Fruit fly (Drosophila melanogaster) whole organism, embryonic: Measurements from ENCODE around the gene chb.

Source experiments
- B-H2 ChIP-seq: fragments of 200-800 bp; sonication (Bioruptor generic); optimal IDR thresholded peaks from 2 replicates; lab custom pipeline; 2018; ENCODE audit warnings: missing biosample characterization, mild to moderate bottlenecking, missing genetic modification characterization
- C15 ChIP-seq: fragments of 200-800 bp; sonication (Bioruptor generic); IDR thresholded peaks from 3 replicates; pipeline ENCODE4 v1.3.6; 2022; ENCODE audit warnings: missing biosample characterization, missing genetic modification characterization
- CG10267 ChIP-seq: fragments of 200-800 bp; sonication (Bioruptor generic); optimal IDR thresholded peaks from 2 replicates; lab custom pipeline; 2018; ENCODE audit warnings: missing biosample characterization, mild to moderate bottlenecking, missing genetic modification characterization, moderate library complexity
- CG10274 ChIP-seq: fragments of 200-800 bp; sonication (Bioruptor generic); optimal IDR thresholded peaks from 3 replicates; lab custom pipeline; 2017; ENCODE audit warnings: missing biosample characterization, mild to moderate bottlenecking, missing genetic modification characterization
- CG10543 ChIP-seq: fragments of 200-800 bp; sonication (Bioruptor generic); optimal IDR thresholded peaks from 3 replicates; lab custom pipeline; 2017; ENCODE audit warnings: missing biosample characterization, mild to moderate bottlenecking, missing genetic modification characterization, moderate library complexity
- CG11504 ChIP-seq: fragments of 200-800 bp; sonication (Bioruptor generic); optimal IDR thresholded peaks from 3 replicates; lab custom pipeline; 2019; ENCODE audit warnings: missing biosample characterization, mild to moderate bottlenecking, missing genetic modification characterization, moderate library complexity
- CG1233 ChIP-seq: fragments of 200-800 bp; sonication (Bioruptor generic); optimal IDR thresholded peaks from 4 replicates; lab custom pipeline; 2018; ENCODE audit warnings: missing biosample characterization, mild to moderate bottlenecking, missing genetic modification characterization
- CG12769 ChIP-seq: fragments of 200-800 bp; sonication (Bioruptor generic); optimal IDR thresholded peaks from 2 replicates; lab custom pipeline; 2019; ENCODE audit warnings: missing biosample characterization, mild to moderate bottlenecking, missing genetic modification characterization, moderate library complexity
- CG14965 ChIP-seq: fragments of 200-800 bp; sonication (Bioruptor generic); optimal IDR thresholded peaks from 2 replicates; lab custom pipeline; 2016; ENCODE audit warnings: missing biosample characterization, missing genetic modification characterization, borderline replicate concordance
- CG15011 ChIP-seq: fragments of 200-800 bp; sonication (Bioruptor generic); optimal IDR thresholded peaks from 3 replicates; lab custom pipeline; 2018; ENCODE audit warnings: missing biosample characterization, mild to moderate bottlenecking, missing genetic modification characterization
- CG15269 ChIP-seq: fragments of 200-800 bp; sonication (Bioruptor generic); optimal IDR thresholded peaks from 2 replicates; lab custom pipeline; 2018; ENCODE audit warnings: missing biosample characterization, mild to moderate bottlenecking, missing genetic modification characterization, moderate library complexity
- CG15479 ChIP-seq: fragments of 200-800 bp; sonication (Bioruptor generic); optimal IDR thresholded peaks from 3 replicates; lab custom pipeline; 2019; ENCODE audit warnings: missing biosample characterization, mild to moderate bottlenecking, missing genetic modification characterization, moderate library complexity
- CG15514 ChIP-seq: fragments of 200-800 bp; sonication (Bioruptor generic); optimal IDR thresholded peaks from 3 replicates; lab custom pipeline; 2017; ENCODE audit warnings: missing biosample characterization, missing genetic modification characterization, mild to moderate bottlenecking, moderate library complexity, missing genetic modification reagents
- CG15601 ChIP-seq: fragments of 200-800 bp; sonication (Bioruptor generic); optimal IDR thresholded peaks from 3 replicates; lab custom pipeline; 2019; ENCODE audit warnings: missing biosample characterization, mild to moderate bottlenecking, missing genetic modification characterization, moderate library complexity
- CG18262 ChIP-seq: fragments of 200-800 bp; optimal IDR thresholded peaks from 3 replicates; lab custom pipeline; 2019; ENCODE audit warnings: missing biosample characterization, mild to moderate bottlenecking, missing genetic modification characterization, moderate library complexity
- CG18599 ChIP-seq: fragments of 200-800 bp; sonication (Bioruptor generic); optimal IDR thresholded peaks from 3 replicates; lab custom pipeline; 2017; ENCODE audit warnings: missing biosample characterization, missing genetic modification characterization, mild to moderate bottlenecking, moderate library complexity, missing genetic modification reagents
- CG2889 ChIP-seq: fragments of 200-800 bp; sonication (Bioruptor generic); IDR thresholded peaks from 3 replicates; pipeline ENCODE4 v1.3.6; 2022; ENCODE audit warnings: missing biosample characterization, missing genetic modification characterization
- CG34376 ChIP-seq: fragments of 200-800 bp; sonication (Bioruptor generic); optimal IDR thresholded peaks from 2 replicates; lab custom pipeline; 2018; ENCODE audit warnings: missing biosample characterization, mild to moderate bottlenecking, missing genetic modification characterization
- CG4282 ChIP-seq: fragments of 200-800 bp; sonication (Bioruptor generic); optimal IDR thresholded peaks from 2 replicates; lab custom pipeline; 2016; ENCODE audit warnings: missing biosample characterization, missing genetic modification characterization
- CG4360 ChIP-seq: fragments of 200-800 bp; sonication (Bioruptor generic); IDR thresholded peaks from 2 replicates; pipeline ENCODE4 v1.3.6; 2022; ENCODE audit warnings: missing biosample characterization, missing genetic modification characterization
- CG6683 ChIP-seq: fragments of 200-800 bp; sonication (Bioruptor generic); optimal IDR thresholded peaks from 2 replicates; lab custom pipeline; 2017; ENCODE audit warnings: missing biosample characterization, mild to moderate bottlenecking, missing genetic modification characterization, missing genetic modification reagents
- CG7987 ChIP-seq: fragments of 200-800 bp; sonication (Bioruptor generic); optimal IDR thresholded peaks from 2 replicates; lab custom pipeline; 2018; ENCODE audit warnings: missing biosample characterization, mild to moderate bottlenecking, missing genetic modification characterization, moderate library complexity
- CrebB ChIP-seq: fragments of 200-800 bp; sonication (Bioruptor generic); optimal IDR thresholded peaks from 3 replicates; lab custom pipeline; 2018; ENCODE audit warnings: missing biosample characterization, mild to moderate bottlenecking, missing genetic modification characterization
- D19A ChIP-seq: fragments of 200-800 bp; optimal IDR thresholded peaks from 3 replicates; lab custom pipeline; 2019; ENCODE audit warnings: missing biosample characterization, mild to moderate bottlenecking, missing genetic modification characterization, moderate library complexity
- Dbx ChIP-seq: fragments of 200-800 bp; sonication (Bioruptor generic); IDR thresholded peaks from 3 replicates; pipeline ENCODE4 v1.3.6; 2022; ENCODE audit warnings: missing biosample characterization, missing genetic modification characterization
- Dek ChIP-seq: fragments of 200-800 bp; sonication (Bioruptor generic); optimal IDR thresholded peaks from 3 replicates; lab custom pipeline; 2019; ENCODE audit warnings: missing biosample characterization, mild to moderate bottlenecking, missing genetic modification characterization, moderate library complexity
- HHEX ChIP-seq: fragments of 200-800 bp; sonication (Bioruptor generic); optimal IDR thresholded peaks from 3 replicates; lab custom pipeline; 2017; ENCODE audit warnings: missing biosample characterization, mild to moderate bottlenecking, missing genetic modification characterization, missing genetic modification reagents
- Hmr ChIP-seq: fragments of 200-800 bp; sonication (Bioruptor generic); optimal IDR thresholded peaks from 3 replicates; lab custom pipeline; 2017; ENCODE audit warnings: mild to moderate bottlenecking, missing biosample characterization, missing genetic modification reagents, missing genetic modification characterization
- Hr78 ChIP-seq, 2 experiments: fragments of 200-800 bp in 1 of 2; fragments of >200 bp in 1 of 2; sonication (Bioruptor generic) in 1 of 2; optimal IDR thresholded peaks; 2 replicates each; lab custom pipeline; 2017 to 2019; ENCODE audit warnings: missing biosample characterization in 2 of 2, missing genetic modification characterization in 2 of 2, mild to moderate bottlenecking in 1 of 2, moderate library complexity in 1 of 2
- Lpt ChIP-seq: fragments of >200 bp; optimal IDR thresholded peaks from 2 replicates; lab custom pipeline; 2018; ENCODE audit warnings: missing biosample characterization, missing genetic modification characterization
- MBD-R2 ChIP-seq: fragments of 200-800 bp; sonication (Bioruptor generic); IDR thresholded peaks from 2 replicates; pipeline ENCODE4 v1.3.6; 2022; ENCODE audit warnings: missing biosample characterization, missing genetic modification characterization
- NC2β ChIP-seq: fragments of 200-800 bp; sonication (Bioruptor generic); optimal IDR thresholded peaks from 2 replicates; lab custom pipeline; 2016; ENCODE audit warnings: missing biosample characterization, missing genetic modification characterization
- NK7.1 ChIP-seq: fragments of 200-800 bp; sonication (Bioruptor generic); optimal IDR thresholded peaks from 3 replicates; lab custom pipeline; 2016; ENCODE audit warnings: missing biosample characterization, missing genetic modification characterization
- Six4 ChIP-seq: fragments of 200-800 bp; sonication (Bioruptor generic); optimal IDR thresholded peaks from 2 replicates; lab custom pipeline; 2016; ENCODE audit warnings: missing biosample characterization, missing genetic modification characterization
- Sry-δ ChIP-seq: fragments of 200-800 bp; sonication (Bioruptor generic); optimal IDR thresholded peaks from 2 replicates; lab custom pipeline; 2016; ENCODE audit warnings: missing biosample characterization, missing genetic modification characterization
- Ssrp ChIP-seq: fragments of 200-800 bp; sonication (Bioruptor generic); optimal IDR thresholded peaks from 2 replicates; lab custom pipeline; 2018; ENCODE audit warnings: missing biosample characterization, mild to moderate bottlenecking, missing genetic modification characterization, moderate library complexity
- Tbp ChIP-seq: fragments of >200 bp; optimal IDR thresholded peaks from 2 replicates; lab custom pipeline; 2018; ENCODE audit warnings: missing biosample characterization, missing genetic modification characterization
- cad ChIP-seq: fragments of >200 bp; optimal IDR thresholded peaks from 2 replicates; lab custom pipeline; 2017; ENCODE audit warnings: missing biosample characterization, missing genetic modification characterization
- dan ChIP-seq: fragments of 200-800 bp; sonication (Bioruptor generic); IDR thresholded peaks from 2 replicates; pipeline ENCODE4 v1.3.6; 2022; ENCODE audit warnings: missing biosample characterization, missing genetic modification characterization
- en ChIP-seq: fragments of 200-800 bp; sonication (Bioruptor generic); optimal IDR thresholded peaks from 2 replicates; lab custom pipeline; 2016; ENCODE audit warnings: missing biosample characterization, missing genetic modification characterization
- gcm2 ChIP-seq: fragments of 200-800 bp; sonication (Bioruptor generic); optimal IDR thresholded peaks from 2 replicates; lab custom pipeline; 2016; ENCODE audit warnings: missing biosample characterization, missing genetic modification characterization
- hkb ChIP-seq, 2 experiments: fragments of 200-800 bp in 1 of 2; fragments of >200 bp in 1 of 2; sonication (Bioruptor generic) in 1 of 2; IDR thresholded peaks in 1 of 2; optimal IDR thresholded peaks in 1 of 2; 2 replicates each; pipeline versions ENCODE4 v1.3.6 to Lab custom; 2017 to 2022; ENCODE audit warnings: missing biosample characterization in 1 of 2, missing genetic modification characterization in 1 of 2
- ind ChIP-seq: fragments of 200-800 bp; sonication (Bioruptor generic); optimal IDR thresholded peaks from 3 replicates; lab custom pipeline; 2016; ENCODE audit warnings: missing biosample characterization, missing genetic modification characterization
- jigr1 ChIP-seq: fragments of 200-800 bp; sonication (Bioruptor generic); IDR thresholded peaks from 3 replicates; pipeline ENCODE4 v1.3.6; 2022; ENCODE audit warnings: missing biosample characterization, missing genetic modification characterization
- lola ChIP-seq, 3 experiments: fragments of >200 bp in 2 of 3; fragments of 200-800 bp in 1 of 3; sonication (Bioruptor generic) in 1 of 3; optimal IDR thresholded peaks; 2 replicates each; lab custom pipeline; 2017 to 2019; ENCODE audit warnings: missing biosample characterization in 3 of 3, missing genetic modification characterization in 3 of 3, mild to moderate bottlenecking in 1 of 3, moderate library complexity in 1 of 3
- pnt ChIP-seq: fragments of 200-800 bp; sonication (Bioruptor generic); optimal IDR thresholded peaks from 3 replicates; lab custom pipeline; 2016; ENCODE audit warnings: missing biosample characterization, missing genetic modification characterization
- sd ChIP-seq: fragments of 200-800 bp; sonication (Bioruptor generic); optimal IDR thresholded peaks from 3 replicates; lab custom pipeline; 2018; ENCODE audit warnings: missing biosample characterization, mild to moderate bottlenecking, missing genetic modification characterization, moderate library complexity
- sob ChIP-seq: fragments of 200-800 bp; sonication (Bioruptor generic); IDR thresholded peaks from 2 replicates; pipeline ENCODE4 v1.3.6; 2022; ENCODE audit warnings: missing biosample characterization, missing genetic modification characterization
- usp ChIP-seq: fragments of >200 bp; optimal IDR thresholded peaks from 2 replicates; lab custom pipeline; 2017; ENCODE audit warnings: missing biosample characterization, missing genetic modification characterization

Gene chb

dm6 chr3L:21130839-21131410 lies 41.7 kb upstream of the chb start, which contains the start of gene ko (continued):
- TF ChIP-seq CG10267 (tag; lab: Kevin White, UChicago) (no peak), C15 (no peak), Dbx (GFP tag; lab: Robert Waterston, UW) (no peak), ind (no peak), cad (GFP tag; lab: Kevin White, UChicago) (no peak), Dek (tag; lab: Kevin White, UChicago) (no peak), gcm2 (GFP tag; lab: Kevin White, UChicago) (no peak), Sry-δ (GFP tag; lab: Kevin White, UChicago) (no peak), CG1233 (peak; percentile 48), usp (GFP tag; lab: Kevin White, UChicago) (no peak), Ssrp (tag; lab: Kevin White, UChicago) (no peak), CrebB (tag; lab: Kevin White, UChicago) (peak; percentile 36), en (GFP tag; lab: Kevin White, UChicago) (peak; percentile 24), Six4 (peak; percentile 15), lola (GFP tag; optimal IDR thresholded peaks at IDR 0.05; lab: Kevin White, UChicago) (no peak), CG15011 (GFP tag; lab: Kevin White, UChicago) (peak; percentile 21), pnt (peak; percentile 17), NK7.1 (peak; percentile 29), CG10274 (GFP tag; lab: Kevin White, UChicago) (no peak), CG4282 (no peak), Lpt (GFP tag; lab: Kevin White, UChicago) (no peak), jigr1 (GFP tag; lab: Robert Waterston, UW) (no peak), D19A (no peak), CG18599 (GFP tag; lab: Kevin White, UChicago) (peak; percentile 36), MBD-R2 (GFP tag; lab: Robert Waterston, UW) (no peak), CG11504 (no peak), HHEX (GFP tag; lab: Kevin White, UChicago) (peak; percentile 65), CG12769 (tag; lab: Kevin White, UChicago) (peak; percentile 27), Hr78 (GFP tag; optimal IDR thresholded peaks at IDR 0.05; lab: Kevin White, UChicago) (no peak), sd (no peak), CG10543 (GFP tag; lab: Kevin White, UChicago) (no peak), dan (GFP tag; lab: Robert Waterston, UW) (no peak), CG15601 (tag; lab: Kevin White, UChicago) (peak; percentile 77), sob (peak; percentile 29; the same call in 1 of the 2 replicates), CG15269 (no peak), B-H2 (GFP tag; lab: Kevin White, UChicago) (no peak), CG34376 (GFP tag; lab: Kevin White, UChicago) (no peak), CG2889 (GFP tag; lab: Robert Waterston, UW) (no peak), CG6683 (GFP tag; lab: Kevin White, UChicago) (peak; percentile 38), CG15479 (GFP tag; lab: Kevin White, UChicago) (peak; percentile 25), NC2β (peak; percentile 26), CG18262 (tag; lab: Kevin White, UChicago) (peak; percentile 21), CG7987 (GFP tag; lab: Kevin White, UChicago) (peak; percentile 54), CG14965 (GFP tag; lab: Kevin White, UChicago) (no peak), CG15514 (GFP tag; lab: Kevin White, UChicago) (no peak), CG4360 (GFP tag; lab: Robert Waterston, UW) (no peak), Tbp (GFP tag; lab: Kevin White, UChicago) (no peak), hkb (optimal IDR thresholded peaks at IDR 0.05; lab: Kevin White, UChicago) (no peak), hkb (GFP tag; IDR thresholded peaks at IDR 0.05; lab: Robert Waterston, UW) (peak; percentile 62; the same call in 1 of the 2 replicates), Hmr (no peak)
